Fruit fly (Drosophila melanogaster) whole organism, embryonic: Measurements from ENCODE around the gene Sf3a2.

Experiments
- ATbp ChIP-seq: fragments of 200-800 bp; sonication (Bioruptor generic); optimal IDR thresholded peaks from 2 replicates; lab custom pipeline; 2017; ENCODE audit warnings: missing biosample characterization, mild to moderate bottlenecking, missing genetic modification characterization, missing genetic modification reagents
- Asciz ChIP-seq: fragments of 200-800 bp; sonication (Bioruptor generic); optimal IDR thresholded peaks from 2 replicates; lab custom pipeline; 2017; ENCODE audit warnings: missing biosample characterization, mild to moderate bottlenecking, missing genetic modification characterization, missing genetic modification reagents
- Atf6 ChIP-seq: fragments of 200-800 bp; sonication (Bioruptor generic); IDR thresholded peaks from 2 replicates; pipeline ENCODE4 v1.3.6; 2022; ENCODE audit warnings: missing biosample characterization, missing genetic modification characterization
- Blimp-1 ChIP-seq: fragments of 200-800 bp; sonication (Bioruptor generic); optimal IDR thresholded peaks from 3 replicates; lab custom pipeline; 2018; ENCODE audit warnings: missing biosample characterization, missing genetic modification characterization, mild to moderate bottlenecking, moderate library complexity, missing genetic modification reagents
- CG1233 ChIP-seq: fragments of 200-800 bp; sonication (Bioruptor generic); optimal IDR thresholded peaks from 4 replicates; lab custom pipeline; 2018; ENCODE audit warnings: missing biosample characterization, mild to moderate bottlenecking, missing genetic modification characterization
- CG12769 ChIP-seq: fragments of 200-800 bp; sonication (Bioruptor generic); optimal IDR thresholded peaks from 2 replicates; lab custom pipeline; 2019; ENCODE audit warnings: missing biosample characterization, mild to moderate bottlenecking, missing genetic modification characterization, moderate library complexity
- CG13624 ChIP-seq: fragments of 200-800 bp; sonication (Bioruptor generic); optimal IDR thresholded peaks from 2 replicates; lab custom pipeline; 2016; ENCODE audit warnings: missing biosample characterization, missing genetic modification characterization
- CG15269 ChIP-seq: fragments of 200-800 bp; sonication (Bioruptor generic); optimal IDR thresholded peaks from 2 replicates; lab custom pipeline; 2018; ENCODE audit warnings: missing biosample characterization, mild to moderate bottlenecking, missing genetic modification characterization, moderate library complexity
- CG15514 ChIP-seq: fragments of 200-800 bp; sonication (Bioruptor generic); optimal IDR thresholded peaks from 3 replicates; lab custom pipeline; 2017; ENCODE audit warnings: missing biosample characterization, missing genetic modification characterization, mild to moderate bottlenecking, moderate library complexity, missing genetic modification reagents
- CG17359 ChIP-seq: fragments of 200-800 bp; sonication (Bioruptor generic); optimal IDR thresholded peaks from 3 replicates; lab custom pipeline; 2018; ENCODE audit warnings: missing biosample characterization, mild to moderate bottlenecking, missing genetic modification characterization, moderate library complexity
- CG1792 ChIP-seq: fragments of 200-800 bp; sonication (Bioruptor generic); optimal IDR thresholded peaks from 2 replicates; lab custom pipeline; 2016; ENCODE audit warnings: missing biosample characterization, missing genetic modification characterization
- CG32767 ChIP-seq: fragments of 200-800 bp; sonication (Bioruptor generic); IDR thresholded peaks from 2 replicates; pipeline ENCODE4 v1.3.6; 2022; ENCODE audit warnings: missing biosample characterization, missing genetic modification characterization
- CG3281 ChIP-seq: fragments of 200-800 bp; sonication (Bioruptor generic); optimal IDR thresholded peaks from 3 replicates; lab custom pipeline; 2017; ENCODE audit warnings: missing biosample characterization, mild to moderate bottlenecking, missing genetic modification characterization
- CG3847 ChIP-seq: fragments of 200-800 bp; sonication (Bioruptor generic); IDR thresholded peaks from 2 replicates; pipeline ENCODE4 v1.3.6; 2022; ENCODE audit warnings: missing biosample characterization, missing genetic modification characterization
- CG4360 ChIP-seq: fragments of 200-800 bp; sonication (Bioruptor generic); IDR thresholded peaks from 2 replicates; pipeline ENCODE4 v1.3.6; 2022; ENCODE audit warnings: missing biosample characterization, missing genetic modification characterization
- CG6765 ChIP-seq: fragments of 200-800 bp; sonication (Bioruptor generic); optimal IDR thresholded peaks from 3 replicates; lab custom pipeline; 2017; ENCODE audit warnings: missing biosample characterization, mild to moderate bottlenecking, missing genetic modification characterization
- CG7987 ChIP-seq: fragments of 200-800 bp; sonication (Bioruptor generic); optimal IDR thresholded peaks from 2 replicates; lab custom pipeline; 2018; ENCODE audit warnings: missing biosample characterization, mild to moderate bottlenecking, missing genetic modification characterization, moderate library complexity
- CHES-1-like ChIP-seq: fragments of 200-800 bp; sonication (Bioruptor generic); optimal IDR thresholded peaks from 2 replicates; lab custom pipeline; 2016; ENCODE audit warnings: missing biosample characterization, missing genetic modification characterization
- CrebB ChIP-seq: fragments of 200-800 bp; sonication (Bioruptor generic); optimal IDR thresholded peaks from 3 replicates; lab custom pipeline; 2018; ENCODE audit warnings: missing biosample characterization, mild to moderate bottlenecking, missing genetic modification characterization
- Doc2 ChIP-seq: fragments of 200-800 bp; sonication (Bioruptor generic); IDR thresholded peaks from 2 replicates; pipeline ENCODE4 v1.3.6; 2022; ENCODE audit warnings: missing biosample characterization, missing genetic modification characterization
- ERR ChIP-seq: fragments of 200-800 bp; sonication (Bioruptor generic); optimal IDR thresholded peaks from 2 replicates; lab custom pipeline; 2016; ENCODE audit warnings: missing biosample characterization, missing genetic modification characterization
- Eip74EF ChIP-seq, 2 experiments: fragments of 200-800 bp in 1 of 2; fragments of >200 bp in 1 of 2; sonication (Bioruptor generic) in 1 of 2; optimal IDR thresholded peaks; 2 replicates each; lab custom pipeline; 2017 to 2019; ENCODE audit warnings: missing biosample characterization in 2 of 2, missing genetic modification characterization in 2 of 2, mild to moderate bottlenecking in 1 of 2, moderate library complexity in 1 of 2
- Fer3 ChIP-seq: fragments of 200-800 bp; sonication (Bioruptor generic); optimal IDR thresholded peaks from 2 replicates; lab custom pipeline; 2018; ENCODE audit warnings: missing biosample characterization, mild to moderate bottlenecking, missing genetic modification characterization, moderate library complexity
- Hmr ChIP-seq: fragments of 200-800 bp; sonication (Bioruptor generic); optimal IDR thresholded peaks from 3 replicates; lab custom pipeline; 2017; ENCODE audit warnings: mild to moderate bottlenecking, missing biosample characterization, missing genetic modification reagents, missing genetic modification characterization
- Med ChIP-seq: fragments of 200-800 bp; sonication (Bioruptor generic); peaks from one replicate; lab custom pipeline; 2016; ENCODE audit warnings: missing biosample characterization, missing genetic modification characterization, mild to moderate bottlenecking, inconsistent platforms, moderate library complexity
- Pdp1 ChIP-seq, 2 experiments: fragments of 200-800 bp; sonication (Bioruptor generic); optimal IDR thresholded peaks; 3 replicates each; lab custom pipeline; 2016; ENCODE audit warnings: missing biosample characterization in 2 of 2, missing genetic modification characterization in 2 of 2, mild to moderate bottlenecking in 1 of 2, moderate library complexity in 1 of 2
- Xrp1 ChIP-seq: fragments of 200-800 bp; sonication (Bioruptor generic); IDR thresholded peaks from 2 replicates; pipeline ENCODE4 v1.3.6; 2022; ENCODE audit warnings: missing biosample characterization, missing genetic modification characterization
- bcd ChIP-seq: fragments of 200-800 bp; sonication (Bioruptor generic); optimal IDR thresholded peaks from 2 replicates; lab custom pipeline; 2017; ENCODE audit warnings: missing biosample characterization, mild to moderate bottlenecking, missing genetic modification characterization
- bsh ChIP-seq, 2 experiments: fragments of 200-800 bp; sonication (Bioruptor generic); optimal IDR thresholded peaks; 2 replicates each; lab custom pipeline; 2017 to 2018; ENCODE audit warnings: mild to moderate bottlenecking in 2 of 2, missing biosample characterization in 2 of 2, missing genetic modification characterization in 2 of 2, moderate library complexity in 1 of 2
- cg ChIP-seq: fragments of 200-800 bp; sonication (Bioruptor generic); optimal IDR thresholded peaks from 3 replicates; lab custom pipeline; 2019; ENCODE audit warnings: missing biosample characterization, mild to moderate bottlenecking, missing genetic modification characterization, moderate library complexity
- cwo ChIP-seq: fragments of 200-800 bp; sonication (Bioruptor generic); optimal IDR thresholded peaks from 3 replicates; lab custom pipeline; 2017; ENCODE audit warnings: missing biosample characterization, missing genetic modification characterization, mild to moderate bottlenecking, moderate library complexity, missing genetic modification reagents
- dpn ChIP-seq, 2 experiments: fragments of 200-800 bp; sonication (Bioruptor generic); optimal IDR thresholded peaks; 3 replicates each; lab custom pipeline; 2016; ENCODE audit warnings: missing biosample characterization in 2 of 2, missing genetic modification characterization in 2 of 2
- exex ChIP-seq: fragments of 200-800 bp; sonication (Bioruptor generic); optimal IDR thresholded peaks from 4 replicates; lab custom pipeline; 2018; ENCODE audit warnings: missing biosample characterization, mild to moderate bottlenecking, missing genetic modification characterization, moderate library complexity
- fd64A ChIP-seq: fragments of 200-800 bp; sonication (Bioruptor generic); optimal IDR thresholded peaks from 3 replicates; lab custom pipeline; 2018; ENCODE audit warnings: missing biosample characterization, mild to moderate bottlenecking, missing genetic modification characterization
- gem ChIP-seq: fragments of 200-800 bp; sonication (Bioruptor generic); optimal IDR thresholded peaks from 2 replicates; lab custom pipeline; 2019; ENCODE audit warnings: missing biosample characterization, mild to moderate bottlenecking, missing genetic modification characterization, moderate library complexity
- hkb ChIP-seq, 2 experiments: fragments of 200-800 bp in 1 of 2; fragments of >200 bp in 1 of 2; sonication (Bioruptor generic) in 1 of 2; IDR thresholded peaks in 1 of 2; optimal IDR thresholded peaks in 1 of 2; 2 replicates each; pipeline versions ENCODE4 v1.3.6 to Lab custom; 2017 to 2022; ENCODE audit warnings: missing biosample characterization in 1 of 2, missing genetic modification characterization in 1 of 2
- mam ChIP-seq: fragments of 200-800 bp; sonication (Bioruptor generic); optimal IDR thresholded peaks from 3 replicates; lab custom pipeline; 2016; ENCODE audit warnings: missing biosample characterization, missing genetic modification characterization
- nau ChIP-seq: fragments of 200-800 bp; sonication (Bioruptor generic); optimal IDR thresholded peaks from 3 replicates; lab custom pipeline; 2017; ENCODE audit warnings: missing biosample characterization, mild to moderate bottlenecking, missing genetic modification characterization, missing genetic modification reagents
- org-1 ChIP-seq: fragments of 200-800 bp; sonication (Bioruptor generic); optimal IDR thresholded peaks from 2 replicates; lab custom pipeline; 2017; ENCODE audit warnings: missing biosample characterization, missing genetic modification characterization
- pho ChIP-seq: fragments of 200-800 bp; sonication (Bioruptor generic); optimal IDR thresholded peaks from 2 replicates; lab custom pipeline; 2016; ENCODE audit warnings: missing biosample characterization, missing genetic modification characterization
- scrt ChIP-seq: fragments of 200-800 bp; sonication (Bioruptor generic); optimal IDR thresholded peaks from 2 replicates; lab custom pipeline; 2018; ENCODE audit warnings: missing biosample characterization, mild to moderate bottlenecking, missing genetic modification characterization, moderate library complexity
- stc ChIP-seq: fragments of 200-800 bp; sonication (Bioruptor generic); IDR thresholded peaks from 2 replicates; pipeline ENCODE4 v1.3.6; 2022; ENCODE audit warnings: missing biosample characterization, missing genetic modification characterization
- tin ChIP-seq: fragments of 200-800 bp; sonication (Bioruptor generic); optimal IDR thresholded peaks from 3 replicates; lab custom pipeline; 2016; ENCODE audit warnings: missing biosample characterization, missing genetic modification characterization
- vvl ChIP-seq: fragments of 200-800 bp; sonication (Bioruptor generic); IDR thresholded peaks from 2 replicates; pipeline ENCODE4 v1.3.6; 2022; ENCODE audit warnings: missing biosample characterization, missing genetic modification characterization

The Sf3a2 gene

DNA sequence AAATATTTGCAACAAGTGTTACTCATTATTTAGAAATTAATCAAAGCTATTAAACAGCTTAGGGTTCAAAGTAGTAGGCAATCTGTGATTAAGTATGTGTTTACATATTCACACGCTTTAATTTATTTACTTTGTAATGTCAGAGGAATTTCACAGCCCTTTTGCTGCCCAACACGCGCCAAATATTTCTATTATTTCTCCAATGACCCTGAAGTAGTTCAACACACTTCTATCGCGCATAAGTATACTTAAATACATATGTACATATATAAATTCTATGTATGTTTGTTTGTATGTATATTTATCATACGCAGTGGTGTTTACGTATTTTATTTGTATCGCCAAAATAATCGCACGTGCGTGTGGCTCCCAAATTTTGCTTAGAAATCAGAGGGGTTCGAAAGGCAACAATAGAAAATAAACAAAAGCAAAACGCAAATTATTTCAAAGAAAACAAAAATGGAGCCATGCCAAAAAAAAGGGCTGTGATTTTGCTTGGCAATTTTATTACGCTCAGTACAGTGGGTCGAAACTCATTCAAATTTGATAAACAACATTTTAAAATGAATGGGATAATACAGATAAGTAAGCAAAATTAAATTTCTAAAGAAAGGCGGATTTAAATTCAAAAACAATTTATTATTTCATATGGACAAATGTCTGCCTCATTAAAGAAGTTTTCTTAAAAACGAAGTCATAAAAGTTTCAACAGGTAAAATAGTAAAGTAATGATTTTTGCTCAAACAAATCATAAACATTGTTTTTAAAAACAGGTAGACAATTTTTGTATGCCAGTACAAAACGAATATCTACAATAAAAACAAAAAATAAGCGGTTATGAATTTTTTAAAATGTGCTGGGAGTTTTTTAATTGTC is 10.4 kb downstream of the Sf3a2 start (continued):
- TF ChIP-seq Blimp-1 (GFP tag; lab: Kevin White, UChicago), result peak; percentile 2
- TF ChIP-seq stc (GFP tag; lab: Robert Waterston, UW), result 0 out of 2 replicates have a peak, but pooled peaks have one; percentile 21
- peak; percentile 9 for TF ChIP-seq exex (tag; lab: Kevin White, UChicago)
- 0 out of 2 replicates have a peak, but pooled peaks have one; percentile 28 for TF ChIP-seq CG3847 (GFP tag; lab: Robert Waterston, UW)
- peak; percentile 73 for TF ChIP-seq gem
- peak; percentile 65 for TF ChIP-seq CHES-1-like (GFP tag; lab: Kevin White, UChicago)

DNA sequence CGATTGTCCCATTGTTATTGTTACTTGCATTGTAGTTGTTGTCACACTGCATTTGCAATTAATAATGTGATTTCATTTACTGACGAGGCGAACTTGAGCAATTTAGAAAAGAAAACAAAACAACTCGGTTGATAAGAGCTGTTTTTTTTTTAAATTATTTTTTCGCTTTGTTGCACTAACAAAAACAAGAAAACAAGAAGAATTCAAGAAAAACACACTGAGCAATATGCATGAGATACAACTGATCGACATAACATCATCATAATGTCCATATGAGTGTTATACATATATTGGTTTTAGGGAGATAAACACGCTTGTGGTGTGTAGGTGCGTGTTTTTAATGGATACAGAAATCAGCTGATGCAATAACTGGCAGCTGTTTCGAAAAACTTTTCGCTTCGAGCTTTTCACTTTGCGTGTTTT is 11.4 kb downstream of the Sf3a2 start:
- TF ChIP-seq Med, result peak; percentile 75
- peak; percentile 40 for TF ChIP-seq CG7987 (GFP tag; lab: Kevin White, UChicago)
- peak; percentile 12 for TF ChIP-seq bcd (GFP tag; lab: Kevin White, UChicago)
- TF ChIP-seq nau (GFP tag; lab: Kevin White, UChicago), result peak; percentile 74
- peak; percentile 6 for TF ChIP-seq CG17359
- no peak for TF ChIP-seq cwo
- peak; percentile 3 for TF ChIP-seq CrebB (tag; lab: Kevin White, UChicago)
- TF ChIP-seq scrt (GFP tag; lab: Kevin White, UChicago), result peak; percentile 11
- peak; percentile 5 for TF ChIP-seq CG15514 (GFP tag; lab: Kevin White, UChicago)
- peak; percentile 24 for TF ChIP-seq Blimp-1 (GFP tag; lab: Kevin White, UChicago)
- TF ChIP-seq vvl (GFP tag; lab: Robert Waterston, UW), result peak; percentile 52
- TF ChIP-seq Doc2 (GFP tag; lab: Robert Waterston, UW), result no peak
- TF ChIP-seq Fer3 (tag; lab: Kevin White, UChicago), result peak; percentile 41
- TF ChIP-seq cg (GFP tag; lab: Kevin White, UChicago), result peak; percentile 12
- no peak for TF ChIP-seq org-1 (GFP tag; lab: Kevin White, UChicago)
- peak; percentile 9 for TF ChIP-seq CG15269 (tag; lab: Kevin White, UChicago)
- peak; percentile 34 for TF ChIP-seq CG3281 (GFP tag; lab: Kevin White, UChicago)
- TF ChIP-seq ERR (GFP tag; lab: Kevin White, UChicago), result peak; percentile 12
- peak; percentile 6 for TF ChIP-seq Hmr (GFP tag; lab: Kevin White, UChicago)
- TF ChIP-seq CG1233 (GFP tag; lab: Kevin White, UChicago), result peak; percentile 16
- TF ChIP-seq CG6765 (GFP tag; lab: Kevin White, UChicago), result no peak
- TF ChIP-seq tin, result no peak
- peak; percentile 14 for TF ChIP-seq CG13624
- TF ChIP-seq Xrp1 (GFP tag; lab: Robert Waterston, UW), result no peak
- TF ChIP-seq mam, result peak; percentile 3
- TF ChIP-seq ATbp (GFP tag; lab: Kevin White, UChicago), result peak; percentile 33
- 0 out of 2 replicates have a peak, but pooled peaks have one; percentile 37 for TF ChIP-seq CG4360 (GFP tag; lab: Robert Waterston, UW)
- TF ChIP-seq Pdp1 (GFP tag; optimal IDR thresholded peaks at IDR 0.05; lab: Kevin White, UChicago), result peak in 1 of 2 experiments; percentile 68
- TF ChIP-seq dpn (GFP tag; optimal IDR thresholded peaks at IDR 0.05; lab: Kevin White, UChicago), result peak in 1 of 2 experiments; percentile 7
- TF ChIP-seq Asciz (GFP tag; lab: Kevin White, UChicago), result peak; percentile 45
- TF ChIP-seq bsh (GFP tag; optimal IDR thresholded peaks at IDR 0.05; lab: Kevin White, UChicago), result peak; percentile 14 to 78
- peak; percentile 64 for TF ChIP-seq CG12769 (tag; lab: Kevin White, UChicago)
- TF ChIP-seq CG32767 (GFP tag; lab: Robert Waterston, UW), result peak; percentile 34; the same call in 1 of the 2 replicates
- TF ChIP-seq fd64A, result peak; percentile 27
- peak in 1 of 2 experiments; percentile 56 for TF ChIP-seq Eip74EF (GFP tag; optimal IDR thresholded peaks at IDR 0.05; lab: Kevin White, UChicago)
- TF ChIP-seq hkb (optimal IDR thresholded peaks at IDR 0.05; lab: Kevin White, UChicago), result no peak
- TF ChIP-seq hkb (GFP tag; IDR thresholded peaks at IDR 0.05; lab: Robert Waterston, UW), result peak; percentile 12; the same call in 1 of the 2 replicates
- TF ChIP-seq Atf6 (GFP tag; lab: Robert Waterston, UW), result peak; percentile 47; the same call in 1 of the 2 replicates
- TF ChIP-seq CG1792 (GFP tag; lab: Kevin White, UChicago), result peak; percentile 0
- TF ChIP-seq pho (GFP tag; lab: Kevin White, UChicago), result peak; percentile 33
